Fruit fly (Drosophila melanogaster): ENCODE results near the gene CG12084.

CG12084 gene

DNA sequence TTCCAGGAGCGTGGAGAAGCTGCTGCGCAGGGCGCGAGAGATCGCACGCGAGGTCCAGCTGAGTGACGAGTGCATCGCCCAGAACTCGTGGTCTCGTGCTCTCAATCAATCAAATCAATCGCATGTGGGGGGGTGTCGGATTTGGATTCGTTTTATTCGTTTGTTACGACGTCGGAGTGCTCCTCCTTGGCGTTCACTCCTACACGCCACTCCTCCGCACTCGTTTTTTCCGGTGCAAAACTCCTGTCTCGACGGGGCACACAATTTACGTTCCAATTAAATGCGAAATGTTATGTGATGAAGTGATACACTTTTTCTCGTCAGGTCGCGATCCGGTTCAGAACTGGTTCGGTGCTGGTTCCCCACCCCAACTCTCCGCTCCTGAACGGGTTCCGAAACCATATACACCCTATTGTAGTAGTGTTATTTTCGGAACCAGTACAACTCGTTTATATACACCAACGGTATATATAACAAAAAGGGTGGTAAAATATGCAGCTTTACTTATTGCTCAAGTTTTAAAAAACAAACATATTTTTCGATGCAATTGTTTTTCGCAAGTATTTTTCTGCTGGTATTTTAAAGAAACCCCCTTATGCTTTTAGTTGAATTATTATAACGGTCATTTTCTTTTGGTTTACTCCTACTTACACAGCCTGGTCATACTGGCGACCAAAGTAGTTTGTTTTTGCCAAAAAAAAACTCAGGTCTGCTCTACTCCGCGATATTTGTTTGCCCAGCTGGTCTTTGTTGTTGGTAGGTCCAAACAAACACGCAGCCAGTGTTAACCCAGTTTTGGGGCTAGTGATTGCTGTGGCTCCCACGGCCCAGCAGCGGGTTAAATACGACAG lies 40.3 kb upstream of the CG12084 start, which contains the start of the genes CG12091 and pns (continued):
- no peak for TF ChIP-seq CG32006 (GFP tag; optimal IDR thresholded peaks at IDR 0.05)
- peak; percentile 47 for TF ChIP-seq CG8632 (GFP tag; optimal IDR thresholded peaks at IDR 0.05)
- no peak for TF ChIP-seq CG1621 (tag; optimal IDR thresholded peaks at IDR 0.05)
- peak; percentile 44 for TF ChIP-seq Sox14 (GFP tag; optimal IDR thresholded peaks at IDR 0.05)
- TF ChIP-seq Eip93F (GFP tag; optimal IDR thresholded peaks at IDR 0.05) = no peak
- TF ChIP-seq Ets96B (tag; optimal IDR thresholded peaks at IDR 0.05) = peak; percentile 20
- TF ChIP-seq lz (GFP tag; optimal IDR thresholded peaks at IDR 0.05) = peak; percentile 65
- peak; percentile 95 for TF ChIP-seq fkh (GFP tag; optimal IDR thresholded peaks at IDR 0.05)
- TF ChIP-seq topi (GFP tag; optimal IDR thresholded peaks at IDR 0.05) = peak; percentile 41
- TF ChIP-seq CG11762 (GFP tag; optimal IDR thresholded peaks at IDR 0.05; ENCODE audit: insufficient read depth) = no peak
- TF ChIP-seq dac (GFP tag; optimal IDR thresholded peaks at IDR 0.05) = no peak
- TF ChIP-seq CG3032 (tag; optimal IDR thresholded peaks at IDR 0.05) = peak; percentile 58
- peak; percentile 63 for TF ChIP-seq esn (GFP tag; optimal IDR thresholded peaks at IDR 0.05)
- TF ChIP-seq Ets21C (GFP tag; optimal IDR thresholded peaks at IDR 0.05) = no peak
- no peak for TF ChIP-seq CG11294 (GFP tag; IDR thresholded peaks at IDR 0.05)
- TF ChIP-seq CG11902 (GFP tag; optimal IDR thresholded peaks at IDR 0.05) = peak; percentile 3
- peak; percentile 24 for TF ChIP-seq CG34406 (GFP tag; optimal IDR thresholded peaks at IDR 0.05)
- TF ChIP-seq Sox15 (GFP tag; optimal IDR thresholded peaks at IDR 0.05) = no peak
- no peak for TF ChIP-seq salr (GFP tag; optimal IDR thresholded peaks at IDR 0.05)
- TF ChIP-seq cyc (GFP tag; optimal IDR thresholded peaks at IDR 0.05) = peak; percentile 61
- no peak for TF ChIP-seq pdm3 (GFP tag; optimal IDR thresholded peaks at IDR 0.05)
- TF ChIP-seq CG9139 (GFP tag; optimal IDR thresholded peaks at IDR 0.05) = no peak
- TF ChIP-seq Eip78C (GFP tag) = peak; percentile 88
- TF ChIP-seq CG16779 (tag; optimal IDR thresholded peaks at IDR 0.05) = no peak
- no peak for TF ChIP-seq spab (GFP tag; optimal IDR thresholded peaks at IDR 0.05)
- no peak for TF ChIP-seq achi (GFP tag; optimal IDR thresholded peaks at IDR 0.05)
- no peak for TF ChIP-seq Blimp-1 (GFP tag; optimal IDR thresholded peaks at IDR 0.05)
- no peak for TF ChIP-seq Hr38 (GFP tag; optimal IDR thresholded peaks at IDR 0.05)
- no peak for TF ChIP-seq Hr4 (GFP tag; optimal IDR thresholded peaks at IDR 0.05)
- no peak for TF ChIP-seq CG6276 (GFP tag; optimal IDR thresholded peaks at IDR 0.05)
- no peak for TF ChIP-seq net (GFP tag; optimal IDR thresholded peaks at IDR 0.05)
- TF ChIP-seq CG3919 (GFP tag; optimal IDR thresholded peaks at IDR 0.05) = peak; percentile 64
- TF ChIP-seq CG4318 (GFP tag; optimal IDR thresholded peaks at IDR 0.05) = no peak
- peak; percentile 70; the same call in 2 of the 3 replicates for TF ChIP-seq CG6163 (GFP tag; IDR thresholded peaks at IDR 0.05)
- peak; percentile 66 for TF ChIP-seq Eip75B (GFP tag; optimal IDR thresholded peaks at IDR 0.05)
- no peak for TF ChIP-seq CG8319 (GFP tag; optimal IDR thresholded peaks at IDR 0.05)
- peak; percentile 30 for TF ChIP-seq CG6854 (GFP tag; optimal IDR thresholded peaks at IDR 0.05)
- peak; percentile 21 for TF ChIP-seq Lpt (GFP tag; optimal IDR thresholded peaks at IDR 0.05)
- no peak for TF ChIP-seq Sox102F (GFP tag; optimal IDR thresholded peaks at IDR 0.05)

DNA sequence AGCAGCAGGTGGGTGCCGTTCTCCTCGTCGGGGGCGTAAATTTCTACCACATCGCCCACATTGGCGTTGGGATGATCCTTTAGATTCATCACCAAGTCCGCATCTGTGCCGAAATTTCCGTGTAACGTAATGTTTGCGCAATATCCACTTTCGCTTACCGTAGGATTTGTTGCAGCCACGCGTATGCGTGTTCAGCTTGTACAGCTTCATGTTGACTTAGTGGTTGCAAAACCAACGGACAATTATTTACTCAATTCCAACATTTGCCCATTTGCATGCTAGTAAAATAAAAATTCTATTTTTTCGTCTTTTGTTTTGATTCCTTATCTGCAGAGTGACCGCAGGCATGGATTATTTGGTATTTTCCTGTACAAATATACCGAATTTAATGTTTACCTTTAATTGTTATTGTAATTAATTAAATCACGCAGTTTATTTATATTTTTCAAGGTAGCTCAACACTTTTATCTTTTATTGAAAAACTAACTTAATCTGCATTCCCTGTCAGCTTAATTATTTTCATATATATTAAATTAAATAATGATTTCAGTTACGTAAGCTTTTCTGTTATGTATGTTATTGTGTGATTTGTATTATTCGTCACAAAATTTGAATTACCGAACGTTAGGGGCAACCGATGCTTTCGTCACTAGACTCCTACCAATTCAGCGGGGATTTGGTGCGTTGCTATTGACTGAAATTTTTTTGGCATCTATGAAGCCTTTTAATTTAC lies 37.4 kb upstream of the CG12084 start, which contains the start of gene Iml1:
Gene Iml1, minus strand, starts transcription at position 336 of the 733 bp plus-strand sequence.
- no peak for TF ChIP-seq CG10669 (GFP tag; optimal IDR thresholded peaks at IDR 0.05)
- TF ChIP-seq fkh (GFP tag; optimal IDR thresholded peaks at IDR 0.05) = peak; percentile 41
- no peak for TF ChIP-seq OdsH (GFP tag; optimal IDR thresholded peaks at IDR 0.05)
- peak; percentile 18 for TF ChIP-seq lz (GFP tag; optimal IDR thresholded peaks at IDR 0.05)
- TF ChIP-seq Sox14 (GFP tag; optimal IDR thresholded peaks at IDR 0.05) = no peak
- no peak for TF ChIP-seq CG16779 (tag; optimal IDR thresholded peaks at IDR 0.05)
- TF ChIP-seq CG4318 (GFP tag; optimal IDR thresholded peaks at IDR 0.05) = no peak
- no peak for TF ChIP-seq Eip93F (GFP tag; optimal IDR thresholded peaks at IDR 0.05)
- peak; percentile 43 for TF ChIP-seq esn (GFP tag; optimal IDR thresholded peaks at IDR 0.05)
- TF ChIP-seq Hr38 (GFP tag; optimal IDR thresholded peaks at IDR 0.05) = no peak
- peak; percentile 63 for TF ChIP-seq svp (GFP tag)
- TF ChIP-seq acj6 (GFP tag; optimal IDR thresholded peaks at IDR 0.05) = no peak
- TF ChIP-seq eg (GFP tag; IDR thresholded peaks at IDR 0.05) = no peak; the same call in 2 of the 3 replicates

Data from whole organism, prepupa.